Fruit fly (Drosophila melanogaster) whole organism, embryonic: ENCODE results near the gene Cyp303a1.

Source experiments
- Atf-2 ChIP-seq: fragments of 200-800 bp; sonication (Bioruptor generic); optimal IDR thresholded peaks from 2 replicates; lab custom pipeline; 2016; ENCODE audit warnings: missing biosample characterization, missing genetic modification characterization
- Bteb2 ChIP-seq: fragments of 200-800 bp; sonication (Bioruptor generic); optimal IDR thresholded peaks from 2 replicates; lab custom pipeline; 2016; ENCODE audit warnings: missing biosample characterization, missing genetic modification characterization
- CG10565 ChIP-seq: fragments of 200-800 bp; sonication (Bioruptor generic); optimal IDR thresholded peaks from 3 replicates; lab custom pipeline; 2016; ENCODE audit warnings: missing biosample characterization, mild to moderate bottlenecking, missing genetic modification characterization
- CG11093 ChIP-seq: fragments of 200-800 bp; sonication (Bioruptor generic); IDR thresholded peaks from 3 replicates; pipeline ENCODE4 v1.3.6; 2022; ENCODE audit warnings: missing biosample characterization, missing genetic modification characterization
- CG1233 ChIP-seq: fragments of 200-800 bp; sonication (Bioruptor generic); optimal IDR thresholded peaks from 4 replicates; lab custom pipeline; 2018; ENCODE audit warnings: missing biosample characterization, mild to moderate bottlenecking, missing genetic modification characterization
- CG12942 ChIP-seq: fragments of 200-800 bp; sonication (Bioruptor generic); optimal IDR thresholded peaks from 3 replicates; lab custom pipeline; 2016; ENCODE audit warnings: missing biosample characterization, missing genetic modification characterization
- CG15479 ChIP-seq: fragments of 200-800 bp; sonication (Bioruptor generic); optimal IDR thresholded peaks from 3 replicates; lab custom pipeline; 2019; ENCODE audit warnings: missing biosample characterization, mild to moderate bottlenecking, missing genetic modification characterization, moderate library complexity
- CG15696 ChIP-seq: fragments of 200-800 bp; sonication (Bioruptor generic); optimal IDR thresholded peaks from 2 replicates; lab custom pipeline; 2019; ENCODE audit warnings: missing biosample characterization, mild to moderate bottlenecking, missing genetic modification characterization, moderate library complexity
- CG1647 ChIP-seq: fragments of 200-800 bp; sonication (Bioruptor generic); optimal IDR thresholded peaks from 3 replicates; lab custom pipeline; 2016; ENCODE audit warnings: missing biosample characterization, missing genetic modification characterization
- CG17802 ChIP-seq: fragments of 200-800 bp; sonication (Bioruptor generic); optimal IDR thresholded peaks from 2 replicates; lab custom pipeline; 2018; ENCODE audit warnings: missing biosample characterization, mild to moderate bottlenecking, missing genetic modification characterization, moderate library complexity
- CG33557 ChIP-seq: fragments of 200-800 bp; sonication (Bioruptor generic); optimal IDR thresholded peaks from 2 replicates; lab custom pipeline; 2019; ENCODE audit warnings: missing biosample characterization, mild to moderate bottlenecking, missing genetic modification characterization, moderate library complexity
- CG3407 ChIP-seq: fragments of 200-800 bp; sonication (Bioruptor generic); optimal IDR thresholded peaks from 2 replicates; lab custom pipeline; 2018; ENCODE audit warnings: missing biosample characterization, mild to moderate bottlenecking, missing genetic modification characterization
- CG34224 ChIP-seq: fragments of 200-800 bp; sonication (Bioruptor generic); IDR thresholded peaks from 3 replicates; pipeline ENCODE4 v1.3.6; 2022; ENCODE audit warnings: missing biosample characterization, missing genetic modification characterization; ENCODE audit not compliant: partially characterized antibody
- CG42726 ChIP-seq: fragments of 200-800 bp; sonication (Bioruptor generic); IDR thresholded peaks from 2 replicates; pipeline ENCODE4 v1.3.6; 2022; ENCODE audit warnings: missing biosample characterization, missing genetic modification characterization; ENCODE audit not compliant: partially characterized antibody
- CG5180 ChIP-seq: fragments of 200-800 bp; sonication (Bioruptor generic); optimal IDR thresholded peaks from 3 replicates; lab custom pipeline; 2017; ENCODE audit warnings: missing biosample characterization, missing genetic modification characterization, mild to moderate bottlenecking, moderate library complexity, missing genetic modification reagents
- CG6654 ChIP-seq: fragments of 200-800 bp; sonication (Bioruptor generic); optimal IDR thresholded peaks from 2 replicates; lab custom pipeline; 2017; ENCODE audit warnings: missing biosample characterization, mild to moderate bottlenecking, missing genetic modification characterization
- CG6854 ChIP-seq: fragments of 200-800 bp; sonication (Bioruptor generic); optimal IDR thresholded peaks from 3 replicates; lab custom pipeline; 2017; ENCODE audit warnings: missing biosample characterization, mild to moderate bottlenecking, missing genetic modification characterization
- CTCF ChIP-seq: fragments of 200-800 bp; sonication (Bioruptor generic); optimal IDR thresholded peaks from 2 replicates; lab custom pipeline; 2017; ENCODE audit warnings: missing biosample characterization, mild to moderate bottlenecking, missing genetic modification characterization, moderate library complexity
- E2f2 ChIP-seq: fragments of 200-800 bp; sonication (Bioruptor generic); IDR thresholded peaks from 2 replicates; pipeline ENCODE4 v1.3.6; 2022; ENCODE audit warnings: missing biosample characterization, missing genetic modification characterization
- Eip74EF ChIP-seq, 2 experiments: fragments of 200-800 bp in 1 of 2; fragments of >200 bp in 1 of 2; sonication (Bioruptor generic) in 1 of 2; optimal IDR thresholded peaks; 2 replicates each; lab custom pipeline; 2017 to 2019; ENCODE audit warnings: missing biosample characterization in 2 of 2, missing genetic modification characterization in 2 of 2, mild to moderate bottlenecking in 1 of 2, moderate library complexity in 1 of 2
- Gug ChIP-seq: fragments of 200-800 bp; sonication (Bioruptor generic); IDR thresholded peaks from 4 replicates; pipeline ENCODE4 v1.3.6; 2022; ENCODE audit warnings: missing biosample characterization, missing genetic modification characterization
- Lim3 ChIP-seq: fragments of 200-800 bp; sonication (Bioruptor generic); IDR thresholded peaks from 2 replicates; pipeline ENCODE4 v1.3.6; 2022; ENCODE audit warnings: missing biosample characterization, missing genetic modification characterization
- Max ChIP-seq: fragments of 200-800 bp; sonication (Bioruptor generic); optimal IDR thresholded peaks from 2 replicates; lab custom pipeline; 2016; ENCODE audit warnings: missing biosample characterization, mild to moderate bottlenecking, missing genetic modification characterization
- Nf-YA ChIP-seq: fragments of 200-800 bp; sonication (Bioruptor generic); IDR thresholded peaks from 2 replicates; pipeline ENCODE4 v1.3.6; 2022; ENCODE audit warnings: missing biosample characterization, missing genetic modification characterization
- Nf-YB ChIP-seq: fragments of 200-800 bp; sonication (Bioruptor generic); optimal IDR thresholded peaks from 3 replicates; lab custom pipeline; 2019; ENCODE audit warnings: missing biosample characterization, mild to moderate bottlenecking, missing genetic modification characterization, moderate library complexity
- Sry-β ChIP-seq: fragments of 200-800 bp; sonication (Bioruptor generic); optimal IDR thresholded peaks from 2 replicates; lab custom pipeline; 2018; ENCODE audit warnings: missing biosample characterization, mild to moderate bottlenecking, missing genetic modification characterization, moderate library complexity
- Taf1 ChIP-seq: fragments of 200-800 bp; sonication (Bioruptor generic); IDR thresholded peaks from 2 replicates; pipeline ENCODE4 v1.3.6; 2022; ENCODE audit warnings: missing biosample characterization, missing genetic modification characterization
- abd-A ChIP-seq: fragments of 200-800 bp; sonication (Bioruptor generic); optimal IDR thresholded peaks from 3 replicates; lab custom pipeline; 2019; ENCODE audit warnings: missing biosample characterization, mild to moderate bottlenecking, missing genetic modification characterization, moderate library complexity
- az2 ChIP-seq: fragments of 200-800 bp; sonication (Bioruptor generic); optimal IDR thresholded peaks from 3 replicates; lab custom pipeline; 2016; ENCODE audit warnings: missing biosample characterization, missing genetic modification characterization
- bab2 ChIP-seq: fragments of 200-800 bp; sonication (Bioruptor generic); optimal IDR thresholded peaks from 2 replicates; lab custom pipeline; 2016; ENCODE audit warnings: missing biosample characterization, missing genetic modification characterization
- bbx ChIP-seq: fragments of 200-800 bp; sonication (Bioruptor generic); IDR thresholded peaks from 2 replicates; pipeline ENCODE4 v1.3.6; 2022; ENCODE audit warnings: missing biosample characterization, missing genetic modification characterization; ENCODE audit not compliant: partially characterized antibody
- bowl ChIP-seq: fragments of 200-800 bp; sonication (Bioruptor generic); IDR thresholded peaks from 2 replicates; pipeline ENCODE4 v1.3.6; 2022; ENCODE audit warnings: missing biosample characterization, missing genetic modification characterization
- chn ChIP-seq: fragments of 200-800 bp; sonication (Bioruptor generic); optimal IDR thresholded peaks from 2 replicates; lab custom pipeline; 2016; ENCODE audit warnings: missing biosample characterization, missing genetic modification characterization
- da ChIP-seq: fragments of 200-800 bp; sonication (Bioruptor generic); optimal IDR thresholded peaks from 2 replicates; lab custom pipeline; 2016; ENCODE audit warnings: missing biosample characterization, missing genetic modification characterization
- dati ChIP-seq: fragments of 200-800 bp; sonication (Bioruptor generic); IDR thresholded peaks from 2 replicates; pipeline ENCODE4 v1.3.6; 2022; ENCODE audit warnings: missing biosample characterization, missing genetic modification characterization
- disco-r ChIP-seq: fragments of 200-800 bp; sonication (Bioruptor generic); optimal IDR thresholded peaks from 2 replicates; lab custom pipeline; 2016; ENCODE audit warnings: missing biosample characterization, missing genetic modification characterization
- dm ChIP-seq: fragments of 200-800 bp; sonication (Bioruptor generic); optimal IDR thresholded peaks from 3 replicates; lab custom pipeline; 2016; ENCODE audit warnings: missing biosample characterization, missing genetic modification characterization
- en ChIP-seq: fragments of 200-800 bp; sonication (Bioruptor generic); optimal IDR thresholded peaks from 2 replicates; lab custom pipeline; 2016; ENCODE audit warnings: missing biosample characterization, missing genetic modification characterization
- exex ChIP-seq: fragments of 200-800 bp; sonication (Bioruptor generic); optimal IDR thresholded peaks from 4 replicates; lab custom pipeline; 2018; ENCODE audit warnings: missing biosample characterization, mild to moderate bottlenecking, missing genetic modification characterization, moderate library complexity
- eyg ChIP-seq: fragments of 200-800 bp; sonication (Bioruptor generic); optimal IDR thresholded peaks from 3 replicates; lab custom pipeline; 2016; ENCODE audit warnings: missing biosample characterization, missing genetic modification characterization
- fd3F ChIP-seq: fragments of 200-800 bp; sonication (Bioruptor generic); optimal IDR thresholded peaks from 2 replicates; lab custom pipeline; 2018; ENCODE audit warnings: missing biosample characterization, mild to moderate bottlenecking, missing genetic modification characterization, moderate library complexity
- jigr1 ChIP-seq: fragments of 200-800 bp; sonication (Bioruptor generic); IDR thresholded peaks from 3 replicates; pipeline ENCODE4 v1.3.6; 2022; ENCODE audit warnings: missing biosample characterization, missing genetic modification characterization
- jing ChIP-seq: fragments of 200-800 bp; sonication (Bioruptor generic); optimal IDR thresholded peaks from 2 replicates; lab custom pipeline; 2018; ENCODE audit warnings: missing biosample characterization, mild to moderate bottlenecking, missing genetic modification characterization
- kay ChIP-seq: fragments of 200-800 bp; sonication (Bioruptor generic); optimal IDR thresholded peaks from 2 replicates; lab custom pipeline; 2016; ENCODE audit warnings: missing biosample characterization, missing genetic modification characterization
- kni ChIP-seq: fragments of 200-800 bp; sonication (Bioruptor generic); optimal IDR thresholded peaks from 3 replicates; lab custom pipeline; 2017; ENCODE audit warnings: mild to moderate bottlenecking, missing biosample characterization, missing genetic modification reagents, missing genetic modification characterization
- mld ChIP-seq: fragments of 200-800 bp; sonication (Bioruptor generic); IDR thresholded peaks from 3 replicates; pipeline ENCODE4 v1.3.6; 2022; ENCODE audit warnings: missing biosample characterization, missing genetic modification characterization; ENCODE audit not compliant: partially characterized antibody
- nmo ChIP-seq: fragments of 200-800 bp; sonication (Bioruptor generic); optimal IDR thresholded peaks from 2 replicates; lab custom pipeline; 2018; ENCODE audit warnings: missing biosample characterization, mild to moderate bottlenecking, missing genetic modification characterization, moderate library complexity
- nom ChIP-seq: fragments of 200-800 bp; sonication (Bioruptor generic); optimal IDR thresholded peaks from 2 replicates; lab custom pipeline; 2017; ENCODE audit warnings: missing biosample characterization, missing genetic modification characterization, mild to moderate bottlenecking, moderate library complexity, missing genetic modification reagents
- psq ChIP-seq: fragments of 200-800 bp; sonication (Bioruptor generic); optimal IDR thresholded peaks from 2 replicates; lab custom pipeline; 2017; ENCODE audit warnings: missing biosample characterization, missing genetic modification characterization

The Cyp303a1 gene

DNA sequence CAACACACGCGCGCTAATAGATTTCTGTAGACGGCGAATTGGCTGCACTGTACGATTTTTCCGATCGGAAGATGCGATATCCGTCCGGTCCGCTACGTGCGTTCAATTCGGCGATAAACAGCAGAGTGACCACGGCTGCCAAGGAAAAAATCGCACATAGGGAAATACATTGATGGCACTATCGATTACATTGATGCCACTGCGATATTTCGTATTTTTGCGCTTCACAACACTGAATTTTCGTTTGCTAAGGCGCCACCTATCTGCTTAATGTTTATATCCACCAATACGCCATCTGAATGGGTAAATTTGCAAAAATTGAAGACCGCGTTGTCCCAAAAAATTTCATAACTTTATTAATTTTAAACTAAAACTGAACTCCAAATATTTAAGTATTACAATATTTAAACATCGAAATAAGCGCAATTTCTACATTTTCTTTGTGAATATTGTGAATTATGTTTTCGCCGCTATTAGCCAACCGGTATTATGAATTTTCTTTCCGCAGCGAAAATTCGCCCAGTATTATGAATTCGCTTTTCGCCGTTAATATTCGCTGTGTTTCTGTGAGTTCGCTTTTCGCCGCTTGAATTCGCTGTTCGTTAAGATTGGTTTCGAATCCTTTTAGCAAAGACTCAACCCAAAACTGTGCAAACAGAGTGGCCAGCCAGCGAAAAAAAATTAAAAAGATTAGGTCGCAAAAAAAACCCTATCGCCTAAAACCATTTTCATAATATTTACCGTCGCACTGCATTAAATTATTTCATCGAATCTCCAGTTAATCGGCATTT is 6.2 kb upstream of the Cyp303a1 start, which contains the start of the genes crp and pkaap (continued):
- TF ChIP-seq disco-r (GFP tag; lab: Kevin White, UChicago) (peak; percentile 60), mld (GFP tag; lab: Robert Waterston, UW) (no peak), da (GFP tag; lab: Kevin White, UChicago) (peak; percentile 65), CG1233 (GFP tag; lab: Kevin White, UChicago) (peak; percentile 61), Atf-2 (GFP tag; lab: Kevin White, UChicago) (peak; percentile 84), dm (GFP tag; lab: Kevin White, UChicago) (peak; percentile 89), Sry-β (GFP tag; lab: Kevin White, UChicago) (peak; percentile 27), psq (GFP tag; lab: Kevin White, UChicago) (peak; percentile 12), exex (peak; percentile 13), Taf1 (GFP tag; lab: Robert Waterston, UW) (no peak), kni (GFP tag; lab: Kevin White, UChicago) (no peak), bbx (GFP tag; lab: Robert Waterston, UW) (no peak), fd3F (GFP tag; lab: Kevin White, UChicago) (peak; percentile 45), eyg (peak; percentile 65), CG6854 (peak; percentile 37), CTCF (GFP tag; lab: Kevin White, UChicago) (peak; percentile 100), Nf-YA (GFP tag; lab: Robert Waterston, UW) (no peak), CG15479 (GFP tag; lab: Kevin White, UChicago) (no peak), CG33557 (peak; percentile 37), CG11093 (GFP tag; lab: Robert Waterston, UW) (peak; percentile 55; the same call in 2 of the 3 replicates), CG42726 (GFP tag; lab: Robert Waterston, UW) (no peak), jigr1 (GFP tag; lab: Robert Waterston, UW) (no peak), Eip74EF (GFP tag; optimal IDR thresholded peaks at IDR 0.05; lab: Kevin White, UChicago) (peak in 1 of 2 experiments; percentile 59), Lim3 (GFP tag; lab: Robert Waterston, UW) (no peak), Bteb2 (GFP tag; lab: Kevin White, UChicago) (peak; percentile 72), kay (GFP tag; lab: Kevin White, UChicago) (peak; percentile 33), Max (GFP tag; lab: Kevin White, UChicago) (peak; percentile 86), jing (GFP tag; lab: Kevin White, UChicago) (peak; percentile 51), en (GFP tag; lab: Kevin White, UChicago) (peak; percentile 56), Gug (GFP tag; lab: Robert Waterston, UW) (peak; percentile 81), abd-A (tag; lab: Kevin White, UChicago) (peak; percentile 65), CG12942 (GFP tag; lab: Kevin White, UChicago) (peak; percentile 67), E2f2 (GFP tag; lab: Robert Waterston, UW) (no peak), CG6654 (GFP tag; lab: Kevin White, UChicago) (peak; percentile 43), CG10565 (peak; percentile 23), nmo (GFP tag; lab: Kevin White, UChicago) (peak; percentile 27), Nf-YB (GFP tag; lab: Kevin White, UChicago) (no peak), CG1647 (GFP tag; lab: Kevin White, UChicago) (peak; percentile 89), CG3407 (GFP tag; lab: Kevin White, UChicago) (peak; percentile 69), dati (GFP tag; lab: Robert Waterston, UW) (no peak), az2 (GFP tag; lab: Kevin White, UChicago) (peak; percentile 82), CG5180 (GFP tag; lab: Kevin White, UChicago) (peak; percentile 14), bowl (GFP tag; lab: Robert Waterston, UW) (no peak), bab2 (peak; percentile 90), CG15696 (tag; lab: Kevin White, UChicago) (peak; percentile 72), nom (GFP tag; lab: Kevin White, UChicago) (peak; percentile 65), chn (peak; percentile 86), CG17802 (tag; lab: Kevin White, UChicago) (peak; percentile 48), CG34224 (GFP tag; lab: Robert Waterston, UW) (no peak)
